Worm (Caenorhabditis elegans) whole organism, early embryonic: ENCODE results near the gene T02H6.4.

Experiments used
- ama-1 ChIP-seq: fragments of 150-350 bp; optimal IDR thresholded peaks from 2 replicates; lab custom pipeline; 2014
- ceh-13 ChIP-seq: fragments of 200-800 bp; sonication (Bioruptor generic); optimal IDR thresholded peaks from 2 replicates; lab custom pipeline; 2018; ENCODE audit warnings: mild to moderate bottlenecking, missing genetic modification characterization, missing compliant biosample characterization
- hmbx-1 ChIP-seq: sonication (generic microtip); optimal IDR thresholded peaks from 2 replicates; lab custom pipeline; 2016; ENCODE audit warnings: mild to moderate bottlenecking, missing genetic modification characterization, missing compliant biosample characterization
- pes-1 ChIP-seq: fragments of 200-800 bp; sonication (Bioruptor generic); IDR thresholded peaks from 2 replicates; pipeline ENCODE4 v1.3.6; 2022; ENCODE audit warnings: missing genetic modification reagents, missing genetic modification characterization, missing compliant biosample characterization
- tbx-11 ChIP-seq: fragments of 200-800 bp; sonication (Bioruptor generic); IDR thresholded peaks from 2 replicates; pipeline ENCODE4 v1.3.6; 2022; ENCODE audit warnings: missing genetic modification characterization, missing compliant biosample characterization
- tbx-37 ChIP-seq: fragments of 200-800 bp; sonication (Bioruptor generic); conservative IDR thresholded peaks from 2 replicates; pipeline ENCODE4 v1.3.6; 2022; ENCODE audit warnings: missing genetic modification reagents, missing genetic modification characterization, missing compliant biosample characterization

ce11 chrII:701371-702139 lies 11.7 kb downstream of the T02H6.4 start, which contains the start of gene thoc-1:
- TF ChIP-seq tbx-37 (GFP tag; lab: Robert Waterston, UW) (no peak), ceh-13 (GFP tag; lab: Kevin White, UChicago) (no peak), ama-1 (lab: Kevin White, UChicago) (no peak), tbx-11 (no peak), hmbx-1 (tag; lab: Kevin White, UChicago) (no peak), pes-1 (GFP tag; lab: Robert Waterston, UW) (no peak)
